Worm (Caenorhabditis elegans): ENCODE data around the gene B0250.18.
A peak's percentile ranks its signal among the peaks of the same experiment; 100 is the strongest.

Gene B0250.18

DNA sequence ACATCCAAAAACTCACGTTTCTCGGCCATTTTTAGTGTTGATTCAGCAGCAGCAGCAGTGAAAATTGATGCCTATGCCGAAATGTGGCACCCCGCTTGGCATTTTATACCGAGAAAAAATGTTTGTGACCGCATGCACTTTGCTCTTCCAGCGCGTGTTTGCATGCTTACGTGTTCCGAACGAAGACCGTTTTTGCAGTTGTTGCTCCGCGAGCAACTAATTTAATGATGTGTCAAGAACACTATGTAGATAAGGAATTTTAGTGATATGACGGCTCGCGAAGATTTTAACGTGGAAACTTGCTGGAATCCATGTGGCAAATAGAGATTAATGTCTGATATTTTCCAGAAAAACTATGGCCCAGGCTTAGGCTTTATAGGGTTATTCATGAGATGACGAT lies 38.3 kb upstream of the B0250.18 start, which contains the start of gene dct-16:
dct-16 (minus strand) TSS at position 78 of the 400 bp plus-strand sequence.
- no peak for TF ChIP-seq elt-1 (tag; optimal IDR thresholded peaks at IDR 0.05; ENCODE audit: borderline replicate concordance, insufficient read depth)
- no peak for TF ChIP-seq unc-62 (GFP tag; optimal IDR thresholded peaks at IDR 0.05)
- TF ChIP-seq lin-13 (tag; optimal IDR thresholded peaks at IDR 0.05): no peak
- no peak for TF ChIP-seq snpc-4 (tag; optimal IDR thresholded peaks at IDR 0.05)
- no peak for TF ChIP-seq nhr-76 (tag; optimal IDR thresholded peaks at IDR 0.05)
- TF ChIP-seq drap-1 (GFP tag; optimal IDR thresholded peaks at IDR 0.05): no peak
- TF ChIP-seq M03D4.4 (tag; optimal IDR thresholded peaks at IDR 0.05): no peak
- TF ChIP-seq ces-1 (GFP tag; optimal IDR thresholded peaks at IDR 0.05): no peak
- TF ChIP-seq hlh-1 (tag; optimal IDR thresholded peaks at IDR 0.05): no peak
- no peak for TF ChIP-seq sptf-1 (tag; optimal IDR thresholded peaks at IDR 0.05)
- no peak for TF ChIP-seq mep-1 (tag; optimal IDR thresholded peaks at IDR 0.05)
- TF ChIP-seq ceh-83 (GFP tag; optimal IDR thresholded peaks at IDR 0.05): no peak

DNA sequence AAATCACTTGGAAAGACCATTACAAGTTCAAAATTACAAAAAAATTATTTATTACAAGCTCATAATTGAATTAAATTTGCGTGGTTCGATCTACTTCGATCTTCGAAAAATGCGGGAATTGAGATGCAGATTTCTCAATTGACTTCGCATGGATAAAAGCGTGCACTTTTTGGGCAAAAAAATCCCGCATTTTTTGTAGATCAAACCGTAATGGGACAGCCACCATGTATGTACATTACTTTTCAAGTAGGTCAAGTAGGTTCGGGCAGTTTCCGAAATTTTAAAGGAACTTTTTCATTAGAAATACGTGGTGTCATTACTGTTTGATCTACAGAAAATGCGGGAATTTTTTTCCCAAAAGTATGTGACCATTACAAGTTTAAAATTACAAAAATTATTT lies 36.8 kb upstream of the B0250.18 start:
- TF ChIP-seq ceh-39 (tag; optimal IDR thresholded peaks at IDR 0.05) (no peak), ham-2 (GFP tag; optimal IDR thresholded peaks at IDR 0.05) (no peak), mls-2 (tag; optimal IDR thresholded peaks at IDR 0.05) (no peak), ztf-11 (tag; optimal IDR thresholded peaks at IDR 0.05) (no peak), flh-1 (GFP tag; optimal IDR thresholded peaks at IDR 0.05) (no peak), nhr-12 (tag; optimal IDR thresholded peaks at IDR 0.05) (no peak), pha-4 (tag; optimal IDR thresholded peaks at IDR 0.05) (no peak), lin-13 (tag; optimal IDR thresholded peaks at IDR 0.05) (no peak)

DNA sequence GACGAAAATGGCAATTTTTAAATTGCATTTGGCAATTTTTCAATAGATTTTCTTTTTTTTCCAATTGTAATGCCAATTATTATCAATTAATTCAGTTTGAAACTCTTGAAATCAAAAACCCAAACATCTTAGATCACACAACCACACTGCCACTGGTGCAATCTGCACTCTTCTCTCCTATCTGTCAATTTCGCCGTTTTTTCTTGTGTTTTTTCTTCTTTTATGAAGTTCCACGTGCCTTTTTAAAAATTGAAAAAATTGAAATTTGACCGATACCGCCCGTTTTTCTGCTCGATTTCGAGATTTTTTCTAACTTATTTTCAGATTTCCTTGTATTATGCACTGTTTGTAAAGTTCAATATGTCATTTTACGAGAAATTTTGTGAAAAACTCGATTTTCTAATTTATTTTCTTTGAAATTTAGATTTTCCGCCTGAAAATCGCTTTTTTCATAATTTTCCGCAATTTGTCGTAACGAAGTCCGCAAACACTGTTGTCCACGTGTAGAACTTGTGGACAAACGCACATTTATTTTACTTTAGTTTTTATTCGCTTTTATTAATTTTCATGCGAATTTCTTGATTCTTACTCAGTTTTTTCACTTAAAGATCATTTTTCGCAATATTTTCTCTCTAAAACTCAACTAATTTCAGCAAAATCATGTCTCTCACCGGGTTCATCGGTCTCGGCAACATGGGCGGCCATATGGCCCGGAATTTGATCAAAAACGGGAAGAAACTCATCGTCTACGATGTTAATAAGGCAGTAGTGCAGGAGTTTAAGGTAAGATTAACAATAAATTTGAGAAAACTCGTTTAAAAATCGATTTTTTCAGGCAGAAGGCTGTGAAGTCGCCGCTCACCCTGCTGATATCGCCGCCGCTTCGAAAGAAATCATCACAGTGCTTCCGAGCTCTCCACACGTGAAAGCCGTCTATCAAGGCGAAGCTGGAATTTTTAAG lies 32.8 kb upstream of the B0250.18 start, which contains the start of gene B0250.5:
B0250.5 (plus strand) TSS at position 654 of the 961 bp plus-strand sequence.
- no peak for TF ChIP-seq tbx-8 (GFP tag; optimal IDR thresholded peaks at IDR 0.05)
- TF ChIP-seq nhr-237 (tag; optimal IDR thresholded peaks at IDR 0.05): no peak
- TF ChIP-seq mep-1 (tag; optimal IDR thresholded peaks at IDR 0.05): peak; percentile 16
- no peak for TF ChIP-seq blmp-1 (tag; optimal IDR thresholded peaks at IDR 0.05)
- no peak for TF ChIP-seq zip-8 (tag; optimal IDR thresholded peaks at IDR 0.05)
- TF ChIP-seq drap-1 (GFP tag; optimal IDR thresholded peaks at IDR 0.05): no peak
- TF ChIP-seq sem-2 (GFP tag; optimal IDR thresholded peaks at IDR 0.05): no peak
- no peak for TF ChIP-seq elt-1 (tag; optimal IDR thresholded peaks at IDR 0.05; ENCODE audit: borderline replicate concordance, insufficient read depth)
- peak; percentile 22 for TF ChIP-seq ces-1 (GFP tag; optimal IDR thresholded peaks at IDR 0.05)
- no peak for TF ChIP-seq pha-4 (tag; optimal IDR thresholded peaks at IDR 0.05)
- TF ChIP-seq unc-120 (tag; optimal IDR thresholded peaks at IDR 0.05; ENCODE audit: poor library complexity, severe bottlenecking): no peak
- no peak for TF ChIP-seq M03D4.4 (tag; optimal IDR thresholded peaks at IDR 0.05)
- TF ChIP-seq ceh-83 (GFP tag; optimal IDR thresholded peaks at IDR 0.05): no peak
- TF ChIP-seq ceh-39 (tag; optimal IDR thresholded peaks at IDR 0.05): no peak
- TF ChIP-seq nhr-76 (tag; optimal IDR thresholded peaks at IDR 0.05): no peak
- no peak for TF ChIP-seq hlh-1 (tag; optimal IDR thresholded peaks at IDR 0.05)
- TF ChIP-seq nhr-28 (tag; optimal IDR thresholded peaks at IDR 0.05): no peak

DNA sequence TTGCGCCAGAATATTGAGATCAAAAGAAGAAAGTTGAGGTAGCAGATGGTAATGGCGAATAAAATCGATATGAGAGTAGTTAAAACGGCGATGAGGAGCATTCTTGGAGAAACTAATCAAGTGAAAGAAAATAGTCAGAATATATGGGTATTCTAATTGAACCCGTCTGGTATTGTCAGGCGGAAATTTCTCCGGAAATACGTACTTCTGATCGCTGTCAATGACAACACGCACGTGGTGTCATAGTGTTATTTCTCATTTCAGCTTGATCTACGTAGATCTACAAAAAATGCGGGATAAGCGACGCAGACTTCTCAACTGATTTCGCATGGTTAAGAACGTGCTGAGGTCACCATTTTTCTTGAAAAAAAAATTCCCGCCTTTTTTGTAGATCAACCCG lies 31.7 kb upstream of the B0250.18 start, which contains the start of gene srbc-79:
srbc-79 (minus strand) TSS at position 101 of the 400 bp plus-strand sequence.
- TF ChIP-seq unc-62 (GFP tag; optimal IDR thresholded peaks at IDR 0.05) (no peak), ceh-43 (GFP tag; optimal IDR thresholded peaks at IDR 0.05) (no peak), ceh-39 (tag; optimal IDR thresholded peaks at IDR 0.05) (no peak), nhr-28 (tag; optimal IDR thresholded peaks at IDR 0.05) (no peak), nhr-2 (tag; optimal IDR thresholded peaks at IDR 0.05) (no peak), ces-1 (GFP tag; optimal IDR thresholded peaks at IDR 0.05) (no peak), lin-32 (GFP tag; optimal IDR thresholded peaks at IDR 0.05) (no peak), ztf-11 (tag; optimal IDR thresholded peaks at IDR 0.05) (no peak), lsy-2 (tag; optimal IDR thresholded peaks at IDR 0.05) (no peak), lin-13 (tag; optimal IDR thresholded peaks at IDR 0.05) (no peak), M03D4.4 (tag; optimal IDR thresholded peaks at IDR 0.05) (no peak), hlh-1 (tag; optimal IDR thresholded peaks at IDR 0.05) (no peak)

All from whole organism, mixed stage, embryonic.